Fruit fly (Drosophila melanogaster) whole organism, adult: ENCODE results near the gene CG4537.
A peak's percentile ranks its signal among the peaks of the same experiment; 100 is the strongest.

Source experiments
- CG11617 ChIP-seq: fragments of 200-800 bp; sonication (Bioruptor generic); optimal IDR thresholded peaks from 2 replicates; lab custom pipeline; 2017; ENCODE audit warnings: mild to moderate bottlenecking, missing biosample characterization, missing genetic modification reagents, missing genetic modification characterization
- CG12768 ChIP-seq: fragments of 200-800 bp; sonication (Bioruptor generic); optimal IDR thresholded peaks from 2 replicates; lab custom pipeline; 2017; ENCODE audit warnings: missing biosample characterization, missing genetic modification characterization, mild to moderate bottlenecking, moderate library complexity, missing genetic modification reagents
- CG14711 ChIP-seq: fragments of 200-800 bp; sonication (Bioruptor generic); optimal IDR thresholded peaks from 2 replicates; lab custom pipeline; 2018; ENCODE audit warnings: missing biosample characterization, mild to moderate bottlenecking, missing genetic modification characterization, moderate library complexity
- CG1620 ChIP-seq: fragments of 200-800 bp; sonication (Bioruptor generic); optimal IDR thresholded peaks from 2 replicates; lab custom pipeline; 2016; ENCODE audit warnings: missing biosample characterization, missing genetic modification characterization
- CG33017 ChIP-seq: fragments of 200-800 bp; sonication (Bioruptor generic); optimal IDR thresholded peaks from 2 replicates; lab custom pipeline; 2018; ENCODE audit warnings: missing biosample characterization, mild to moderate bottlenecking, missing genetic modification characterization, moderate library complexity
- CG5204 ChIP-seq: fragments of 200-800 bp; sonication (Bioruptor generic); optimal IDR thresholded peaks from 2 replicates; lab custom pipeline; 2016; ENCODE audit warnings: missing biosample characterization, missing genetic modification characterization
- CG7045 ChIP-seq: fragments of 200-800 bp; sonication (Bioruptor generic); optimal IDR thresholded peaks from 2 replicates; lab custom pipeline; 2017; ENCODE audit warnings: missing biosample characterization, mild to moderate bottlenecking, missing genetic modification characterization
- CG7101 ChIP-seq: fragments of 200-800 bp; sonication (Bioruptor generic); optimal IDR thresholded peaks from 2 replicates; lab custom pipeline; 2018; ENCODE audit warnings: missing biosample characterization, mild to moderate bottlenecking, missing genetic modification characterization, moderate library complexity
- Clk ChIP-seq: fragments of 200-800 bp; sonication (Bioruptor generic); optimal IDR thresholded peaks from 2 replicates; lab custom pipeline; 2017; ENCODE audit warnings: missing biosample characterization, missing genetic modification characterization
- Crg-1 ChIP-seq: fragments of 200-800 bp; sonication (Bioruptor generic); optimal IDR thresholded peaks from 2 replicates; lab custom pipeline; 2016; ENCODE audit warnings: missing biosample characterization, missing genetic modification characterization
- Hr96 ChIP-seq: fragments of 200-800 bp; sonication (Bioruptor generic); optimal IDR thresholded peaks from 2 replicates; lab custom pipeline; 2016; ENCODE audit warnings: missing biosample characterization, missing genetic modification characterization
- Mnt ChIP-seq: fragments of 200-800 bp; sonication (Bioruptor generic); optimal IDR thresholded peaks from 2 replicates; lab custom pipeline; 2016; ENCODE audit warnings: missing biosample characterization, mild to moderate bottlenecking, missing genetic modification characterization
- bab1 ChIP-seq: fragments of 200-800 bp; sonication (Bioruptor generic); optimal IDR thresholded peaks from 3 replicates; lab custom pipeline; 2019; ENCODE audit warnings: missing biosample characterization, mild to moderate bottlenecking, missing genetic modification characterization, moderate library complexity
- cic ChIP-seq: fragments of 200-800 bp; sonication (Bioruptor generic); optimal IDR thresholded peaks from 2 replicates; lab custom pipeline; 2017; ENCODE audit warnings: missing biosample characterization, mild to moderate bottlenecking, missing genetic modification characterization, moderate library complexity
- cnc ChIP-seq, 2 experiments: fragments of >200 bp; optimal IDR thresholded peaks; 2 replicates each; lab custom pipeline; 2017
- kay ChIP-seq: fragments of 200-800 bp; sonication (Bioruptor generic); peaks from one replicate; lab custom pipeline; 2016; ENCODE audit warnings: missing biosample characterization, missing genetic modification characterization, borderline replicate concordance
- ovo ChIP-seq: fragments of 200-800 bp; sonication (Bioruptor generic); optimal IDR thresholded peaks from 2 replicates; lab custom pipeline; 2016; ENCODE audit warnings: missing biosample characterization, missing genetic modification characterization
- pad ChIP-seq: fragments of 200-800 bp; sonication (Bioruptor generic); optimal IDR thresholded peaks from 3 replicates; lab custom pipeline; 2017; ENCODE audit warnings: missing biosample characterization, missing genetic modification characterization, mild to moderate bottlenecking, moderate library complexity, missing genetic modification reagents
- tj ChIP-seq: fragments of 200-800 bp; sonication (Bioruptor generic); optimal IDR thresholded peaks from 3 replicates; lab custom pipeline; 2017; ENCODE audit warnings: missing biosample characterization, mild to moderate bottlenecking, missing genetic modification characterization, moderate library complexity
- toe ChIP-seq: fragments of 200-800 bp; sonication (Bioruptor generic); optimal IDR thresholded peaks from 2 replicates; lab custom pipeline; 2016; ENCODE audit warnings: missing biosample characterization, missing genetic modification characterization

CG4537 gene

dm6 chr2L:9890576-9890975 is at the start of gene CG4537, which contains the start of gene CG34183:
Gene CG4537, plus strand, starts transcription at chr2L:9890885.
Gene CG34183, minus strand, starts transcription at chr2L:9890772.
- no peak for TF ChIP-seq pad (GFP tag; lab: Kevin White, UChicago)
- no peak for TF ChIP-seq tj (GFP tag; lab: Kevin White, UChicago)
- TF ChIP-seq CG12768 (GFP tag; lab: Kevin White, UChicago) = no peak
- TF ChIP-seq CG7101 (tag; lab: Kevin White, UChicago) = peak; percentile 5
- no peak for TF ChIP-seq toe (GFP tag; lab: Kevin White, UChicago)
- no peak for TF ChIP-seq CG33017 (tag; lab: Kevin White, UChicago)
- peak; percentile 49 for TF ChIP-seq Mnt (GFP tag; lab: Kevin White, UChicago)
- no peak for TF ChIP-seq cnc (optimal IDR thresholded peaks at IDR 0.05; lab: Kevin White, UChicago)
- TF ChIP-seq cic (GFP tag; lab: Kevin White, UChicago) = no peak
- no peak for TF ChIP-seq kay
- TF ChIP-seq Hr96 (GFP tag; lab: Kevin White, UChicago) = no peak
- TF ChIP-seq CG5204 = no peak
- TF ChIP-seq bab1 (GFP tag; lab: Kevin White, UChicago) = peak; percentile 35
- no peak for TF ChIP-seq Clk (GFP tag; lab: Kevin White, UChicago)
- no peak for TF ChIP-seq Crg-1
- peak; percentile 34 for TF ChIP-seq CG1620 (GFP tag; lab: Kevin White, UChicago)
- no peak for TF ChIP-seq CG7045 (GFP tag; lab: Kevin White, UChicago)
- no peak for TF ChIP-seq CG11617 (GFP tag; lab: Kevin White, UChicago)
- no peak for TF ChIP-seq ovo (GFP tag; lab: Kevin White, UChicago)
- no peak for TF ChIP-seq CG14711 (tag; lab: Kevin White, UChicago)

dm6 chr2L:9850788-9851187 is 39.9 kb upstream of the CG4537 start:
- no peak for TF ChIP-seq CG1620 (GFP tag; lab: Kevin White, UChicago)
- no peak for TF ChIP-seq Clk (GFP tag; lab: Kevin White, UChicago)
- TF ChIP-seq CG14711 (tag; lab: Kevin White, UChicago) = no peak
- no peak for TF ChIP-seq Hr96 (GFP tag; lab: Kevin White, UChicago)
- TF ChIP-seq CG7045 (GFP tag; lab: Kevin White, UChicago) = no peak
- no peak for TF ChIP-seq kay

- TF ChIP-seq cic (GFP tag; lab: Kevin White, UChicago) (no peak), CG5204 (no peak), bab1 (GFP tag; lab: Kevin White, UChicago) (no peak), CG1620 (GFP tag; lab: Kevin White, UChicago) (no peak), kay (no peak), CG7045 (GFP tag; lab: Kevin White, UChicago) (no peak), ovo (GFP tag; lab: Kevin White, UChicago) (no peak), Hr96 (GFP tag; lab: Kevin White, UChicago) (no peak), CG12768 (GFP tag; lab: Kevin White, UChicago) (no peak), pad (GFP tag; lab: Kevin White, UChicago) (no peak), CG7101 (tag; lab: Kevin White, UChicago) (no peak), Clk (GFP tag; lab: Kevin White, UChicago) (no peak), cnc (optimal IDR thresholded peaks at IDR 0.05; lab: Kevin White, UChicago) (no peak), CG14711 (tag; lab: Kevin White, UChicago) (no peak)
These were observed 27.7 kb upstream of the CG4537 start for dm6 chr2L:9862964-9863363.

dm6 chr2L:9863479-9863878 is 27.2 kb upstream of the CG4537 start:
- TF ChIP-seq cnc (optimal IDR thresholded peaks at IDR 0.05; lab: Kevin White, UChicago) (no peak), Clk (GFP tag; lab: Kevin White, UChicago) (no peak), CG7045 (GFP tag; lab: Kevin White, UChicago) (no peak), CG1620 (GFP tag; lab: Kevin White, UChicago) (no peak), ovo (GFP tag; lab: Kevin White, UChicago) (no peak), CG14711 (tag; lab: Kevin White, UChicago) (no peak), kay (no peak), CG5204 (no peak), CG33017 (tag; lab: Kevin White, UChicago) (no peak), CG7101 (tag; lab: Kevin White, UChicago) (no peak), cic (GFP tag; lab: Kevin White, UChicago) (no peak), Crg-1 (no peak), toe (GFP tag; lab: Kevin White, UChicago) (no peak), CG11617 (GFP tag; lab: Kevin White, UChicago) (no peak), bab1 (GFP tag; lab: Kevin White, UChicago) (no peak), Hr96 (GFP tag; lab: Kevin White, UChicago) (no peak), Mnt (GFP tag; lab: Kevin White, UChicago) (no peak), pad (GFP tag; lab: Kevin White, UChicago) (no peak), tj (GFP tag; lab: Kevin White, UChicago) (no peak), CG12768 (GFP tag; lab: Kevin White, UChicago) (no peak)

- no peak for TF ChIP-seq Clk (GFP tag; lab: Kevin White, UChicago)
- no peak for TF ChIP-seq CG7045 (GFP tag; lab: Kevin White, UChicago)
- TF ChIP-seq bab1 (GFP tag; lab: Kevin White, UChicago) = no peak
- TF ChIP-seq CG33017 (tag; lab: Kevin White, UChicago) = no peak
- TF ChIP-seq Crg-1 = no peak
- TF ChIP-seq kay = no peak
- TF ChIP-seq Mnt (GFP tag; lab: Kevin White, UChicago) = no peak
- no peak for TF ChIP-seq cic (GFP tag; lab: Kevin White, UChicago)
- TF ChIP-seq pad (GFP tag; lab: Kevin White, UChicago) = no peak
- no peak for TF ChIP-seq ovo (GFP tag; lab: Kevin White, UChicago)
- TF ChIP-seq CG11617 (GFP tag; lab: Kevin White, UChicago) = no peak
- TF ChIP-seq CG14711 (tag; lab: Kevin White, UChicago) = no peak
- no peak for TF ChIP-seq CG1620 (GFP tag; lab: Kevin White, UChicago)
- TF ChIP-seq CG5204 = no peak
- no peak for TF ChIP-seq tj (GFP tag; lab: Kevin White, UChicago)
- no peak for TF ChIP-seq Hr96 (GFP tag; lab: Kevin White, UChicago)
These were observed 26.3 kb upstream of the CG4537 start for dm6 chr2L:9864337-9864736.
